Fruit fly (Drosophila melanogaster): ENCODE results near the gene Sxl.

The Sxl gene

DNA sequence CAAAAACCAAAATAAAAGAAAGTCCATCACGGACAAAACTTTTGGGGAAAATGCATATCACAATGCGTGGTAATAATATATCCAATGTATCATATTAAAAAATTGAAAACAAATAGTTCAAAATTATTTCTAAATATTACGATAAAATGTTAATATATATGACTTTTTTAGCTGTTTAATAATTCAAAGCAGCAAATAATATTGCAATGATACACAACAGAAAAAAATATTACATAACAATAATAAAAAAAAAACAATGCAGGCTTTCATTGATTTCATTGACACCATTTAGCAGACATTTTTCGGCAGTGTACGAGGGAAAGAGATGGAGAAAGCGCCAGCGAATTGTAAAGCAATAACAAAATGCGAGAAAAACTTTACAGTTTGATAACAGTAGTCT lies 3.0 kb downstream of the Sxl start (continued):
- peak; percentile 30 for TF ChIP-seq Hr3 (GFP tag; optimal IDR thresholded peaks at IDR 0.05)
- peak; percentile 50 for TF ChIP-seq CG15269 (tag; optimal IDR thresholded peaks at IDR 0.05)
- no peak for TF ChIP-seq stc (GFP tag; IDR thresholded peaks at IDR 0.05)
- TF ChIP-seq Fer3 (tag; optimal IDR thresholded peaks at IDR 0.05) = no peak
- peak; percentile 55 for TF ChIP-seq CG12391 (tag; optimal IDR thresholded peaks at IDR 0.05)
- no peak for TF ChIP-seq Eip74EF (GFP tag; optimal IDR thresholded peaks at IDR 0.05)
- TF ChIP-seq CG17361 (GFP tag; IDR thresholded peaks at IDR 0.05) = peak; percentile 21; the same call in 1 of the 3 replicates
- peak; percentile 18; the same call in 1 of the 3 replicates for TF ChIP-seq tgo (GFP tag; IDR thresholded peaks at IDR 0.05)
- peak in 1 of 2 experiments; percentile 55 for TF ChIP-seq dpn (GFP tag; optimal IDR thresholded peaks at IDR 0.05)
- peak; percentile 26 for TF ChIP-seq CG30403 (GFP tag; optimal IDR thresholded peaks at IDR 0.05)
- TF ChIP-seq wor (GFP tag; IDR thresholded peaks at IDR 0.05) = peak; percentile 36; the same call in 1 of the 2 replicates
- TF ChIP-seq scrt (GFP tag; optimal IDR thresholded peaks at IDR 0.05) = no peak
- peak; percentile 36 for TF ChIP-seq CG4424 (GFP tag; optimal IDR thresholded peaks at IDR 0.05)
- no peak for TF ChIP-seq prd (optimal IDR thresholded peaks at IDR 0.05)
- peak; percentile 34; the same call in 1 of the 3 replicates for TF ChIP-seq prd (GFP tag; IDR thresholded peaks at IDR 0.05)
- no peak for TF ChIP-seq Bgb (GFP tag; IDR thresholded peaks at IDR 0.05; ENCODE audit: partially characterized antibody)
- peak; percentile 4 for TF ChIP-seq Six4 (GFP tag; optimal IDR thresholded peaks at IDR 0.05)
- TF ChIP-seq Ssrp (tag; optimal IDR thresholded peaks at IDR 0.05) = peak; percentile 73
- TF ChIP-seq CG10979 (tag; optimal IDR thresholded peaks at IDR 0.05) = peak; percentile 59
- TF ChIP-seq CG14710 (tag; optimal IDR thresholded peaks at IDR 0.05) = peak; percentile 29
- 0 out of 2 replicates have a peak, but pooled peaks have one; percentile 56 for TF ChIP-seq Xrp1 (GFP tag; IDR thresholded peaks at IDR 0.05)
- TF ChIP-seq CG33213 (GFP tag; optimal IDR thresholded peaks at IDR 0.05) = no peak
- no peak for TF ChIP-seq NC2α (GFP tag; optimal IDR thresholded peaks at IDR 0.05)
- TF ChIP-seq Pdp1 (GFP tag; optimal IDR thresholded peaks at IDR 0.05) = peak in 1 of 2 experiments; percentile 76
- TF ChIP-seq Ravus (GFP tag; IDR thresholded peaks at IDR 0.05) = no peak
- TF ChIP-seq bsh (GFP tag; optimal IDR thresholded peaks at IDR 0.05) = peak in 1 of 2 experiments; percentile 71
- peak; percentile 31; the same call in 2 of the 3 replicates for TF ChIP-seq row (GFP tag; IDR thresholded peaks at IDR 0.05)
- TF ChIP-seq bcd (GFP tag; optimal IDR thresholded peaks at IDR 0.05) = peak; percentile 6
- no peak for TF ChIP-seq CG4282 (GFP tag; optimal IDR thresholded peaks at IDR 0.05)
- TF ChIP-seq Jarid2 (GFP tag; optimal IDR thresholded peaks at IDR 0.05) = no peak
- peak in 1 of 3 experiments; percentile 8 for TF ChIP-seq lola (GFP tag; optimal IDR thresholded peaks at IDR 0.05)
- TF ChIP-seq Blimp-1 (GFP tag; optimal IDR thresholded peaks at IDR 0.05) = peak; percentile 69
- TF ChIP-seq CG6689 (GFP tag; IDR thresholded peaks at IDR 0.05) = peak; percentile 28; the same call in 1 of the 2 replicates
- no peak for TF ChIP-seq bowl (GFP tag; IDR thresholded peaks at IDR 0.05)
- TF ChIP-seq ind (GFP tag; optimal IDR thresholded peaks at IDR 0.05) = peak; percentile 1
- no peak for TF ChIP-seq CG5180 (GFP tag; optimal IDR thresholded peaks at IDR 0.05)
- no peak for TF ChIP-seq CG6272 (GFP tag; IDR thresholded peaks at IDR 0.05)
- no peak for TF ChIP-seq CG1792 (GFP tag; optimal IDR thresholded peaks at IDR 0.05)
- peak; percentile 38 for TF ChIP-seq PHDP (tag; optimal IDR thresholded peaks at IDR 0.05)
- TF ChIP-seq CG1529 (GFP tag; optimal IDR thresholded peaks at IDR 0.05) = peak; percentile 15
- TF ChIP-seq pfk (GFP tag; optimal IDR thresholded peaks at IDR 0.05) = no peak
- TF ChIP-seq CG17359 (tag; optimal IDR thresholded peaks at IDR 0.05) = peak; percentile 57
- peak; percentile 74 for TF ChIP-seq CG11504 (tag; optimal IDR thresholded peaks at IDR 0.05)
- TF ChIP-seq Hr51 (GFP tag; optimal IDR thresholded peaks at IDR 0.05) = peak in 1 of 2 experiments; percentile 57
- TF ChIP-seq Nf-YB (GFP tag; optimal IDR thresholded peaks at IDR 0.05) = peak; percentile 54
- peak; percentile 50; the same call in 1 of the 3 replicates for TF ChIP-seq zfh1 (GFP tag; IDR thresholded peaks at IDR 0.05)
